Fruit fly (Drosophila melanogaster) whole organism, embryonic: ENCODE results near the gene Dpm1.

Experiments used
- Adf1 ChIP-seq: fragments of 200-800 bp; sonication (Bioruptor generic); IDR thresholded peaks from 2 replicates; pipeline ENCODE4 v1.3.6; 2022; ENCODE audit warnings: missing biosample characterization, missing genetic modification characterization
- BEAF-32 ChIP-seq: fragments of 200-800 bp; sonication (Bioruptor generic); optimal IDR thresholded peaks from 3 replicates; lab custom pipeline; 2017; ENCODE audit warnings: missing biosample characterization, missing genetic modification characterization, mild to moderate bottlenecking, moderate library complexity, missing genetic modification reagents
- Bgb ChIP-seq: fragments of 200-800 bp; sonication (Bioruptor generic); IDR thresholded peaks from 2 replicates; pipeline ENCODE4 v1.3.6; 2022; ENCODE audit warnings: missing biosample characterization, missing genetic modification characterization; ENCODE audit not compliant: partially characterized antibody
- CG10267 ChIP-seq: fragments of 200-800 bp; sonication (Bioruptor generic); optimal IDR thresholded peaks from 2 replicates; lab custom pipeline; 2018; ENCODE audit warnings: missing biosample characterization, mild to moderate bottlenecking, missing genetic modification characterization, moderate library complexity
- CG10366 ChIP-seq: fragments of 200-800 bp; sonication (Bioruptor generic); IDR thresholded peaks from 2 replicates; pipeline ENCODE4 v1.3.6; 2022; ENCODE audit warnings: missing biosample characterization, missing genetic modification characterization
- CG10979 ChIP-seq: fragments of 200-800 bp; sonication (Bioruptor generic); optimal IDR thresholded peaks from 2 replicates; lab custom pipeline; 2018; ENCODE audit warnings: missing biosample characterization, mild to moderate bottlenecking, missing genetic modification characterization, moderate library complexity
- CG14860 ChIP-seq: fragments of 200-800 bp; sonication (Bioruptor generic); IDR thresholded peaks from 3 replicates; pipeline ENCODE4 v1.3.6; 2022; ENCODE audit warnings: missing biosample characterization, missing genetic modification characterization; ENCODE audit not compliant: partially characterized antibody
- CG16813 ChIP-seq: fragments of 200-800 bp; sonication (Bioruptor generic); IDR thresholded peaks from 3 replicates; pipeline ENCODE4 v1.3.6; 2022; ENCODE audit warnings: missing biosample characterization, missing genetic modification characterization; ENCODE audit not compliant: partially characterized antibody
- CG17186 ChIP-seq: fragments of 200-800 bp; sonication (Bioruptor generic); optimal IDR thresholded peaks from 3 replicates; lab custom pipeline; 2017; ENCODE audit warnings: missing biosample characterization, missing genetic modification reagents, missing genetic modification characterization
- CG18599 ChIP-seq: fragments of 200-800 bp; sonication (Bioruptor generic); optimal IDR thresholded peaks from 3 replicates; lab custom pipeline; 2017; ENCODE audit warnings: missing biosample characterization, missing genetic modification characterization, mild to moderate bottlenecking, moderate library complexity, missing genetic modification reagents
- CG32767 ChIP-seq: fragments of 200-800 bp; sonication (Bioruptor generic); IDR thresholded peaks from 2 replicates; pipeline ENCODE4 v1.3.6; 2022; ENCODE audit warnings: missing biosample characterization, missing genetic modification characterization
- CG33557 ChIP-seq: fragments of 200-800 bp; sonication (Bioruptor generic); optimal IDR thresholded peaks from 2 replicates; lab custom pipeline; 2019; ENCODE audit warnings: missing biosample characterization, mild to moderate bottlenecking, missing genetic modification characterization, moderate library complexity
- CG34224 ChIP-seq: fragments of 200-800 bp; sonication (Bioruptor generic); IDR thresholded peaks from 3 replicates; pipeline ENCODE4 v1.3.6; 2022; ENCODE audit warnings: missing biosample characterization, missing genetic modification characterization; ENCODE audit not compliant: partially characterized antibody
- CG3995 ChIP-seq: fragments of 200-800 bp; sonication (Bioruptor generic); optimal IDR thresholded peaks from 3 replicates; lab custom pipeline; 2016; ENCODE audit warnings: missing biosample characterization, missing genetic modification characterization
- CG6791 ChIP-seq: fragments of 200-800 bp; sonication (Bioruptor generic); IDR thresholded peaks from 3 replicates; pipeline ENCODE4 v1.3.6; 2022; ENCODE audit warnings: missing biosample characterization, missing genetic modification characterization; ENCODE audit not compliant: partially characterized antibody
- CG8359 ChIP-seq: fragments of 200-800 bp; sonication (Bioruptor generic); optimal IDR thresholded peaks from 2 replicates; lab custom pipeline; 2017; ENCODE audit warnings: missing biosample characterization, mild to moderate bottlenecking, missing genetic modification characterization, borderline replicate concordance
- Dll ChIP-seq: fragments of 200-800 bp; sonication (Bioruptor generic); IDR thresholded peaks from 4 replicates; pipeline ENCODE4 v1.3.6; 2022; ENCODE audit warnings: missing biosample characterization, missing genetic modification characterization; ENCODE audit not compliant: partially characterized antibody
- Dp ChIP-seq: fragments of 200-800 bp; sonication (Bioruptor generic); optimal IDR thresholded peaks from 2 replicates; lab custom pipeline; 2018; ENCODE audit warnings: missing biosample characterization, mild to moderate bottlenecking, missing genetic modification characterization, moderate library complexity
- Ets97D ChIP-seq: fragments of 200-800 bp; sonication (Bioruptor generic); optimal IDR thresholded peaks from 3 replicates; lab custom pipeline; 2016; ENCODE audit warnings: missing biosample characterization, missing genetic modification characterization
- HmgZ ChIP-seq: fragments of 200-800 bp; sonication (Bioruptor generic); optimal IDR thresholded peaks from 2 replicates; lab custom pipeline; 2018; ENCODE audit warnings: missing biosample characterization, mild to moderate bottlenecking, missing genetic modification characterization
- MBD-R2 ChIP-seq: fragments of 200-800 bp; sonication (Bioruptor generic); IDR thresholded peaks from 2 replicates; pipeline ENCODE4 v1.3.6; 2022; ENCODE audit warnings: missing biosample characterization, missing genetic modification characterization
- MESR4 ChIP-seq: fragments of 200-800 bp; sonication (Bioruptor generic); optimal IDR thresholded peaks from 2 replicates; lab custom pipeline; 2018; ENCODE audit warnings: missing biosample characterization, mild to moderate bottlenecking, missing genetic modification characterization, moderate library complexity
- Med ChIP-seq: fragments of 200-800 bp; sonication (Bioruptor generic); peaks from one replicate; lab custom pipeline; 2016; ENCODE audit warnings: missing biosample characterization, missing genetic modification characterization, mild to moderate bottlenecking, inconsistent platforms, moderate library complexity
- Mes4 ChIP-seq: fragments of 200-800 bp; sonication (Bioruptor generic); optimal IDR thresholded peaks from 2 replicates; lab custom pipeline; 2016; ENCODE audit warnings: missing biosample characterization, missing genetic modification characterization
- Opbp ChIP-seq: fragments of 200-800 bp; sonication (Bioruptor generic); IDR thresholded peaks from 3 replicates; pipeline ENCODE4 v1.3.6; 2022; ENCODE audit warnings: missing biosample characterization, missing genetic modification characterization; ENCODE audit not compliant: partially characterized antibody
- Scr ChIP-seq: fragments of 200-800 bp; sonication (Bioruptor generic); IDR thresholded peaks from 2 replicates; pipeline ENCODE4 v1.3.6; 2022; ENCODE audit warnings: missing biosample characterization, missing genetic modification characterization; ENCODE audit not compliant: partially characterized antibody
- Sin3A ChIP-seq: fragments of >200 bp; optimal IDR thresholded peaks from 2 replicates; lab custom pipeline; 2018
- amos ChIP-seq: fragments of 200-800 bp; sonication (Bioruptor generic); IDR thresholded peaks from 2 replicates; pipeline ENCODE4 v1.3.6; 2022; ENCODE audit warnings: missing biosample characterization, missing genetic modification characterization; ENCODE audit not compliant: partially characterized antibody
- chinmo ChIP-seq: fragments of 200-800 bp; sonication (Bioruptor generic); IDR thresholded peaks from 4 replicates; pipeline ENCODE4 v1.3.6; 2022; ENCODE audit warnings: missing biosample characterization, missing genetic modification characterization; ENCODE audit not compliant: partially characterized antibody
- eve ChIP-seq, 2 experiments: fragments of >200 bp; optimal IDR thresholded peaks; 2 replicates each; lab custom pipeline; 2017; ENCODE audit warnings: missing biosample characterization in 2 of 2, missing genetic modification characterization in 2 of 2
- gfzf ChIP-seq: fragments of 200-800 bp; sonication (Bioruptor generic); optimal IDR thresholded peaks from 2 replicates; lab custom pipeline; 2016; ENCODE audit warnings: missing biosample characterization, mild to moderate bottlenecking, missing genetic modification characterization, moderate library complexity
- h ChIP-seq: fragments of >200 bp; optimal IDR thresholded peaks from 2 replicates; lab custom pipeline; 2017
- hbn ChIP-seq: fragments of 200-800 bp; sonication (Bioruptor generic); IDR thresholded peaks from 2 replicates; pipeline ENCODE4 v1.3.6; 2022; ENCODE audit warnings: missing biosample characterization, missing genetic modification characterization; ENCODE audit not compliant: partially characterized antibody
- knrl ChIP-seq: fragments of 200-800 bp; sonication (Bioruptor generic); IDR thresholded peaks from 3 replicates; pipeline ENCODE4 v1.3.6; 2022; ENCODE audit warnings: missing biosample characterization, missing genetic modification characterization; ENCODE audit not compliant: partially characterized antibody
- lov ChIP-seq, 2 experiments: fragments of 200-800 bp in 1 of 2; fragments of >200 bp in 1 of 2; sonication (Bioruptor generic) in 1 of 2; IDR thresholded peaks in 1 of 2; optimal IDR thresholded peaks in 1 of 2; 2 replicates in 1 of 2; 3 replicates in 1 of 2; pipeline versions ENCODE4 v1.3.6 to Lab custom; 2017 to 2022; ENCODE audit warnings: missing biosample characterization in 1 of 2, missing genetic modification characterization in 1 of 2
- maf-S ChIP-seq: fragments of 200-800 bp; sonication (Bioruptor generic); optimal IDR thresholded peaks from 2 replicates; lab custom pipeline; 2016; ENCODE audit warnings: missing biosample characterization, missing genetic modification characterization
- mld ChIP-seq: fragments of 200-800 bp; sonication (Bioruptor generic); IDR thresholded peaks from 3 replicates; pipeline ENCODE4 v1.3.6; 2022; ENCODE audit warnings: missing biosample characterization, missing genetic modification characterization; ENCODE audit not compliant: partially characterized antibody
- nerfin-1 ChIP-seq: fragments of 200-800 bp; sonication (Bioruptor generic); optimal IDR thresholded peaks from 3 replicates; lab custom pipeline; 2019; ENCODE audit warnings: missing biosample characterization, mild to moderate bottlenecking, missing genetic modification characterization, moderate library complexity
- nerfin-2 ChIP-seq: fragments of 200-800 bp; sonication (Bioruptor generic); IDR thresholded peaks from 2 replicates; pipeline ENCODE4 v1.3.6; 2022; ENCODE audit warnings: missing biosample characterization, missing genetic modification characterization; ENCODE audit not compliant: partially characterized antibody
- prd ChIP-seq, 3 experiments: fragments of >200 bp in 2 of 3; fragments of 200-800 bp in 1 of 3; sonication (Bioruptor generic) in 1 of 3; optimal IDR thresholded peaks in 2 of 3; IDR thresholded peaks in 1 of 3; 2 replicates in 2 of 3; 3 replicates in 1 of 3; pipeline versions ENCODE4 v1.3.6 to Lab custom; 2017 to 2022; ENCODE audit warnings: missing biosample characterization in 1 of 3, missing genetic modification characterization in 1 of 3
- pzg ChIP-seq: fragments of 200-800 bp; sonication (Bioruptor generic); optimal IDR thresholded peaks from 3 replicates; lab custom pipeline; 2018; ENCODE audit warnings: missing biosample characterization, mild to moderate bottlenecking, missing genetic modification characterization, moderate library complexity
- stwl ChIP-seq: fragments of 200-800 bp; sonication (Bioruptor generic); optimal IDR thresholded peaks from 3 replicates; lab custom pipeline; 2018; ENCODE audit warnings: missing biosample characterization, mild to moderate bottlenecking, missing genetic modification characterization, moderate library complexity
- trem ChIP-seq: fragments of 200-800 bp; optimal IDR thresholded peaks from 3 replicates; lab custom pipeline; 2019; ENCODE audit warnings: missing biosample characterization, mild to moderate bottlenecking, missing genetic modification characterization, moderate library complexity
- unc-4 ChIP-seq: fragments of 200-800 bp; sonication (Bioruptor generic); IDR thresholded peaks from 2 replicates; pipeline ENCODE4 v1.3.6; 2022; ENCODE audit warnings: missing biosample characterization, missing genetic modification characterization; ENCODE audit not compliant: partially characterized antibody
- z ChIP-seq: fragments of 200-800 bp; sonication (Bioruptor generic); IDR thresholded peaks from 3 replicates; pipeline ENCODE4 v1.3.6; 2022; ENCODE audit warnings: missing biosample characterization, missing genetic modification characterization
- zen2 ChIP-seq: fragments of 200-800 bp; sonication (Bioruptor generic); IDR thresholded peaks from 3 replicates; pipeline ENCODE4 v1.3.6; 2022; ENCODE audit warnings: missing biosample characterization, missing genetic modification characterization; ENCODE audit not compliant: partially characterized antibody
- zf30C ChIP-seq: fragments of 200-800 bp; sonication (Bioruptor generic); optimal IDR thresholded peaks from 3 replicates; lab custom pipeline; 2018; ENCODE audit warnings: missing biosample characterization, mild to moderate bottlenecking, missing genetic modification characterization

Gene Dpm1

DNA sequence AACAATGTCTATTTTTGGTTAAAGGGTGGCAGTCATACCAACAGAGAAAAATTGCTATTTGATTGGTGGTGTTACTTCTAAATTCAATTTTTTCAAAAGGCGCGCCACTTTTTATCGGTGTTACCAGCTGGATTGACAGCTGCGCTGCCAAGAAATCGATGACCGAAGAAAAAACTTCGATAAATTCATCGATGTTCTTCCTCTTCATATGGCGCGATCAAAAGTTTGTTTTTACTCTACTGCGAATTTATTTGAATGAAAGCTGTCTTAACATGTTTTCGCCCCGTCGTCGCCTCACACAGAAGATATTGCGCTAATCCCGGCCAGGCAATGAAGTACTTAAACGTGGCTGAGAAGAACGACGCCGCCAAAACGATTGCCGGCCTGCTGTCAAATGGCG is 28.2 kb downstream of the Dpm1 start, which contains the start of gene Top3alpha (continued):
- no peak for TF ChIP-seq prd (optimal IDR thresholded peaks at IDR 0.05; lab: Kevin White, UChicago)
- no peak for TF ChIP-seq prd (GFP tag; IDR thresholded peaks at IDR 0.05; lab: Robert Waterston, UW)
- TF ChIP-seq Sin3A (lab: Kevin White, UChicago), result peak; percentile 48
- peak; percentile 70 for TF ChIP-seq zen2 (GFP tag; lab: Robert Waterston, UW)
- no peak for TF ChIP-seq zf30C
- TF ChIP-seq CG17186 (GFP tag; lab: Kevin White, UChicago), result peak; percentile 72
- no peak for TF ChIP-seq h
- TF ChIP-seq CG10366, result no peak
- peak; percentile 65 for TF ChIP-seq BEAF-32 (GFP tag; lab: Kevin White, UChicago)
- peak; percentile 64 for TF ChIP-seq CG16813
- peak; percentile 74 for TF ChIP-seq trem
- no peak for TF ChIP-seq eve (GFP tag; optimal IDR thresholded peaks at IDR 0.05; lab: Kevin White, UChicago)
- TF ChIP-seq z (GFP tag; lab: Robert Waterston, UW), result no peak
- TF ChIP-seq MESR4 (GFP tag; lab: Kevin White, UChicago), result peak; percentile 7
- peak; percentile 99 for TF ChIP-seq Dp (GFP tag; lab: Kevin White, UChicago)
- peak; percentile 83 for TF ChIP-seq pzg (GFP tag; lab: Kevin White, UChicago)
- TF ChIP-seq CG10267, result peak; percentile 21
- peak; percentile 68 for TF ChIP-seq CG6791 (GFP tag; lab: Robert Waterston, UW)
- peak; percentile 32; the same call in 1 of the 2 replicates for TF ChIP-seq Adf1 (GFP tag; lab: Robert Waterston, UW)
- no peak for TF ChIP-seq CG18599 (GFP tag; lab: Kevin White, UChicago)
- 0 out of 4 replicates have a peak, but pooled peaks have one; percentile 10 for TF ChIP-seq chinmo (GFP tag; lab: Robert Waterston, UW)
- peak; percentile 56 for TF ChIP-seq nerfin-2 (GFP tag; lab: Robert Waterston, UW)
- TF ChIP-seq HmgZ (tag; lab: Kevin White, UChicago), result peak; percentile 49
- peak; percentile 80 for TF ChIP-seq CG34224
- peak; percentile 75 for TF ChIP-seq Opbp (GFP tag; lab: Robert Waterston, UW)
- TF ChIP-seq gfzf (GFP tag; lab: Kevin White, UChicago), result peak; percentile 72
- TF ChIP-seq nerfin-1 (tag; lab: Kevin White, UChicago), result peak; percentile 14
- no peak for TF ChIP-seq CG8359 (GFP tag; lab: Kevin White, UChicago)
- TF ChIP-seq CG33557, result no peak
- peak; percentile 57 for TF ChIP-seq hbn (GFP tag; lab: Robert Waterston, UW)
- TF ChIP-seq lov (optimal IDR thresholded peaks at IDR 0.05; lab: Kevin White, UChicago), result no peak
- no peak for TF ChIP-seq lov (GFP tag; IDR thresholded peaks at IDR 0.05; lab: Robert Waterston, UW)
- no peak for TF ChIP-seq CG3995
- TF ChIP-seq Med (GFP tag; lab: Kevin White, UChicago), result peak; percentile 59
- peak; percentile 67; the same call in 1 of the 2 replicates for TF ChIP-seq amos
- TF ChIP-seq Dll (GFP tag; lab: Robert Waterston, UW), result peak; percentile 76
- peak; percentile 71; the same call in 1 of the 2 replicates for TF ChIP-seq MBD-R2 (GFP tag; lab: Robert Waterston, UW)
- no peak for TF ChIP-seq maf-S (GFP tag; lab: Kevin White, UChicago)
- peak; percentile 44; the same call in 2 of the 3 replicates for TF ChIP-seq knrl (GFP tag; lab: Robert Waterston, UW)
- TF ChIP-seq Ets97D, result peak; percentile 36
- no peak for TF ChIP-seq CG32767
- TF ChIP-seq CG14860, result peak; percentile 57; the same call in 1 of the 3 replicates
- peak; percentile 70 for TF ChIP-seq unc-4
- no peak for TF ChIP-seq CG10979
- peak; percentile 74 for TF ChIP-seq Bgb (GFP tag; lab: Robert Waterston, UW)
- TF ChIP-seq Mes4 (GFP tag; lab: Kevin White, UChicago), result no peak
- TF ChIP-seq Scr (GFP tag; lab: Robert Waterston, UW), result peak; percentile 59
- TF ChIP-seq mld (GFP tag; lab: Robert Waterston, UW), result 0 out of 3 replicates have a peak, but pooled peaks have one; percentile 27
- TF ChIP-seq stwl (tag; lab: Kevin White, UChicago), result peak; percentile 49
